Worm (Caenorhabditis elegans) whole organism, late embryonic: ENCODE results near the gene F40C5.1.

Experiments
- ceh-9 ChIP-seq: sonication (generic microtip); optimal IDR thresholded peaks from 2 replicates; lab custom pipeline; 2016; ENCODE audit warnings: mild to moderate bottlenecking, missing genetic modification characterization, inconsistent platforms, missing compliant biosample characterization
- pha-2 ChIP-seq: sonication (generic microtip); optimal IDR thresholded peaks from 2 replicates; lab custom pipeline; 2017; ENCODE audit warnings: mild to moderate bottlenecking, missing genetic modification characterization, missing compliant biosample characterization

DNA sequence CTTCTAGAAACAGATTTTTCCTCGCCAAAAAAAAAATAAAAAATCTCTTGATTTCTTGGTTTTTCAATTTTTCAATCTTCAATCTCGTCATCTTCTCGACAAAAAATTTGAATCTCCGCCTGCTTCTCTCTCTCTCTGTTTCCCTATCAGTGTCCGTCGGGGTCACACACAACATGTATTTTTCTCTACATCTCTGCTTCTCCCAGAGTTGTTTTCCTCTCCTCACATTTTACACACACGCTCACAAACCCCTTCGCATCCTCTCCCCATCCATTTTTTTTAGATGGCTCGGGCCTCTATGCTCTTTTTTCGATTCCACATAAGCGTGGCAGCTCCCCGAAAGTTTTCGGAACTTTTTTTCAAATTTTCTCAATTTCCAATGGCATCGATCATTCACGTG lies 7.3 kb downstream of the F40C5.1 start:
- TF ChIP-seq pha-2 (no peak), ceh-9 (tag; lab: Kevin White, UChicago) (no peak)
